Fruit fly (Drosophila melanogaster) whole organism, embryonic: ENCODE measurements around the gene Lim3.

Experiments used
- Blimp-1 ChIP-seq: fragments of 200-800 bp; sonication (Bioruptor generic); optimal IDR thresholded peaks from 3 replicates; lab custom pipeline; 2018; ENCODE audit warnings: missing biosample characterization, missing genetic modification characterization, mild to moderate bottlenecking, moderate library complexity, missing genetic modification reagents
- BtbVII ChIP-seq: fragments of 200-800 bp; sonication (Bioruptor generic); optimal IDR thresholded peaks from 3 replicates; lab custom pipeline; 2017; ENCODE audit warnings: missing biosample characterization, mild to moderate bottlenecking, missing genetic modification characterization
- CG10147 ChIP-seq: fragments of 200-800 bp; sonication (Bioruptor generic); optimal IDR thresholded peaks from 2 replicates; lab custom pipeline; 2019; ENCODE audit warnings: missing biosample characterization, mild to moderate bottlenecking, missing genetic modification characterization, moderate library complexity
- CG10979 ChIP-seq: fragments of 200-800 bp; sonication (Bioruptor generic); optimal IDR thresholded peaks from 2 replicates; lab custom pipeline; 2018; ENCODE audit warnings: missing biosample characterization, mild to moderate bottlenecking, missing genetic modification characterization, moderate library complexity
- CG11093 ChIP-seq: fragments of 200-800 bp; sonication (Bioruptor generic); IDR thresholded peaks from 3 replicates; pipeline ENCODE4 v1.3.6; 2022; ENCODE audit warnings: missing biosample characterization, missing genetic modification characterization
- CG12155 ChIP-seq: fragments of 200-800 bp; sonication (Bioruptor generic); optimal IDR thresholded peaks from 3 replicates; lab custom pipeline; 2016; ENCODE audit warnings: missing biosample characterization, missing genetic modification characterization
- CG13424 ChIP-seq: fragments of 200-800 bp; sonication (Bioruptor generic); optimal IDR thresholded peaks from 2 replicates; lab custom pipeline; 2019; ENCODE audit warnings: missing biosample characterization, mild to moderate bottlenecking, missing genetic modification characterization, moderate library complexity
- CG1603 ChIP-seq: fragments of 200-800 bp; sonication (Bioruptor generic); optimal IDR thresholded peaks from 2 replicates; lab custom pipeline; 2019; ENCODE audit warnings: missing biosample characterization, mild to moderate bottlenecking, missing genetic modification characterization, moderate library complexity
- CG18599 ChIP-seq: fragments of 200-800 bp; sonication (Bioruptor generic); optimal IDR thresholded peaks from 3 replicates; lab custom pipeline; 2017; ENCODE audit warnings: missing biosample characterization, missing genetic modification characterization, mild to moderate bottlenecking, moderate library complexity, missing genetic modification reagents
- CG2875 ChIP-seq: fragments of 200-800 bp; sonication (Bioruptor generic); optimal IDR thresholded peaks from 2 replicates; lab custom pipeline; 2017; ENCODE audit warnings: missing biosample characterization, mild to moderate bottlenecking, missing genetic modification characterization, missing genetic modification reagents
- CG30020 ChIP-seq: fragments of 200-800 bp; optimal IDR thresholded peaks from 2 replicates; lab custom pipeline; 2019; ENCODE audit warnings: missing biosample characterization, mild to moderate bottlenecking, missing genetic modification characterization, moderate library complexity
- CG31441 ChIP-seq: fragments of 200-800 bp; sonication (Bioruptor generic); IDR thresholded peaks from 2 replicates; pipeline ENCODE4 v1.3.6; 2022; ENCODE audit warnings: missing biosample characterization, missing genetic modification characterization
- CG3163 ChIP-seq: fragments of 200-800 bp; sonication (Bioruptor generic); optimal IDR thresholded peaks from 3 replicates; lab custom pipeline; 2016; ENCODE audit warnings: missing biosample characterization, missing genetic modification characterization
- CG33557 ChIP-seq: fragments of 200-800 bp; sonication (Bioruptor generic); optimal IDR thresholded peaks from 2 replicates; lab custom pipeline; 2019; ENCODE audit warnings: missing biosample characterization, mild to moderate bottlenecking, missing genetic modification characterization, moderate library complexity
- CG34224 ChIP-seq: fragments of 200-800 bp; sonication (Bioruptor generic); IDR thresholded peaks from 3 replicates; pipeline ENCODE4 v1.3.6; 2022; ENCODE audit warnings: missing biosample characterization, missing genetic modification characterization; ENCODE audit not compliant: partially characterized antibody
- CG4730 ChIP-seq: fragments of 200-800 bp; sonication (Bioruptor generic); IDR thresholded peaks from 2 replicates; pipeline ENCODE4 v1.3.6; 2022; ENCODE audit warnings: missing biosample characterization, missing genetic modification characterization
- CG8765 ChIP-seq: fragments of 200-800 bp; sonication (Bioruptor generic); IDR thresholded peaks from 2 replicates; pipeline ENCODE4 v1.3.6; 2022; ENCODE audit warnings: missing biosample characterization, missing genetic modification characterization
- CG9727 ChIP-seq: fragments of 200-800 bp; sonication (Bioruptor generic); optimal IDR thresholded peaks from 3 replicates; lab custom pipeline; 2017; ENCODE audit warnings: missing biosample characterization, mild to moderate bottlenecking, missing genetic modification characterization
- CoRest ChIP-seq: fragments of 200-800 bp; sonication (Bioruptor generic); optimal IDR thresholded peaks from 3 replicates; lab custom pipeline; 2018; ENCODE audit warnings: missing biosample characterization, mild to moderate bottlenecking, missing genetic modification characterization, moderate library complexity
- Deaf1 ChIP-seq: fragments of 200-800 bp; optimal IDR thresholded peaks from 3 replicates; lab custom pipeline; 2019; ENCODE audit warnings: missing biosample characterization, mild to moderate bottlenecking, missing genetic modification characterization, moderate library complexity
- Dfd ChIP-seq, 2 experiments: fragments of >200 bp; optimal IDR thresholded peaks; 2 replicates each; lab custom pipeline; 2017; ENCODE audit warnings: missing biosample characterization in 2 of 2, missing genetic modification characterization in 2 of 2
- Elba2 ChIP-seq: fragments of 200-800 bp; sonication (Bioruptor generic); optimal IDR thresholded peaks from 3 replicates; lab custom pipeline; 2016; ENCODE audit warnings: missing biosample characterization, missing genetic modification characterization
- HmgD ChIP-seq: fragments of 200-800 bp; sonication (Bioruptor generic); optimal IDR thresholded peaks from 3 replicates; lab custom pipeline; 2016; ENCODE audit warnings: missing biosample characterization, missing genetic modification characterization
- Mad ChIP-seq: fragments of 200-800 bp; sonication (Bioruptor generic); optimal IDR thresholded peaks from 2 replicates; lab custom pipeline; 2016; ENCODE audit warnings: missing biosample characterization, missing genetic modification characterization
- NC2β ChIP-seq: fragments of 200-800 bp; sonication (Bioruptor generic); optimal IDR thresholded peaks from 2 replicates; lab custom pipeline; 2016; ENCODE audit warnings: missing biosample characterization, missing genetic modification characterization
- NFAT ChIP-seq: fragments of 200-800 bp; sonication (Bioruptor generic); IDR thresholded peaks from 2 replicates; pipeline ENCODE4 v1.3.6; 2022; ENCODE audit warnings: missing biosample characterization, missing genetic modification characterization
- Nf-YB ChIP-seq: fragments of 200-800 bp; sonication (Bioruptor generic); optimal IDR thresholded peaks from 3 replicates; lab custom pipeline; 2019; ENCODE audit warnings: missing biosample characterization, mild to moderate bottlenecking, missing genetic modification characterization, moderate library complexity
- PHDP ChIP-seq: fragments of 200-800 bp; sonication (Bioruptor generic); optimal IDR thresholded peaks from 3 replicates; lab custom pipeline; 2018; ENCODE audit warnings: missing biosample characterization, mild to moderate bottlenecking, missing genetic modification characterization, moderate library complexity
- Poxn ChIP-seq: fragments of 200-800 bp; sonication (Bioruptor generic); IDR thresholded peaks from 2 replicates; pipeline ENCODE4 v1.3.6; 2022; ENCODE audit warnings: missing biosample characterization, missing genetic modification characterization
- Vsx1 ChIP-seq: fragments of 200-800 bp; sonication (Bioruptor generic); optimal IDR thresholded peaks from 2 replicates; lab custom pipeline; 2017; ENCODE audit warnings: missing biosample characterization, mild to moderate bottlenecking, missing genetic modification characterization, missing genetic modification reagents
- br ChIP-seq: fragments of >200 bp; optimal IDR thresholded peaks from 2 replicates; lab custom pipeline; 2017
- bsh ChIP-seq, 2 experiments: fragments of 200-800 bp; sonication (Bioruptor generic); optimal IDR thresholded peaks; 2 replicates each; lab custom pipeline; 2017 to 2018; ENCODE audit warnings: mild to moderate bottlenecking in 2 of 2, missing biosample characterization in 2 of 2, missing genetic modification characterization in 2 of 2, moderate library complexity in 1 of 2
- cad ChIP-seq: fragments of >200 bp; optimal IDR thresholded peaks from 2 replicates; lab custom pipeline; 2017; ENCODE audit warnings: missing biosample characterization, missing genetic modification characterization
- caup ChIP-seq: fragments of 200-800 bp; sonication (Bioruptor generic); optimal IDR thresholded peaks from 3 replicates; lab custom pipeline; 2017; ENCODE audit warnings: missing biosample characterization, mild to moderate bottlenecking, missing genetic modification characterization, moderate library complexity; ENCODE audit not compliant: severe bottlenecking
- dan ChIP-seq: fragments of 200-800 bp; sonication (Bioruptor generic); IDR thresholded peaks from 2 replicates; pipeline ENCODE4 v1.3.6; 2022; ENCODE audit warnings: missing biosample characterization, missing genetic modification characterization
- fd3F ChIP-seq: fragments of 200-800 bp; sonication (Bioruptor generic); optimal IDR thresholded peaks from 2 replicates; lab custom pipeline; 2018; ENCODE audit warnings: missing biosample characterization, mild to moderate bottlenecking, missing genetic modification characterization, moderate library complexity
- fd64A ChIP-seq: fragments of 200-800 bp; sonication (Bioruptor generic); optimal IDR thresholded peaks from 3 replicates; lab custom pipeline; 2018; ENCODE audit warnings: missing biosample characterization, mild to moderate bottlenecking, missing genetic modification characterization
- fd96Cb ChIP-seq: fragments of 200-800 bp; sonication (Bioruptor generic); optimal IDR thresholded peaks from 2 replicates; lab custom pipeline; 2018; ENCODE audit warnings: missing biosample characterization, mild to moderate bottlenecking, missing genetic modification characterization, moderate library complexity
- grau ChIP-seq: fragments of 200-800 bp; optimal IDR thresholded peaks from 3 replicates; lab custom pipeline; 2019; ENCODE audit warnings: missing biosample characterization, mild to moderate bottlenecking, missing genetic modification characterization, moderate library complexity
- grn ChIP-seq: fragments of 200-800 bp; sonication (Bioruptor generic); optimal IDR thresholded peaks from 3 replicates; lab custom pipeline; 2017; ENCODE audit warnings: missing biosample characterization, missing genetic modification characterization
- hkb ChIP-seq, 2 experiments: fragments of 200-800 bp in 1 of 2; fragments of >200 bp in 1 of 2; sonication (Bioruptor generic) in 1 of 2; IDR thresholded peaks in 1 of 2; optimal IDR thresholded peaks in 1 of 2; 2 replicates each; pipeline versions ENCODE4 v1.3.6 to Lab custom; 2017 to 2022; ENCODE audit warnings: missing biosample characterization in 1 of 2, missing genetic modification characterization in 1 of 2
- lilli ChIP-seq: fragments of 200-800 bp; sonication (Bioruptor generic); optimal IDR thresholded peaks from 3 replicates; lab custom pipeline; 2016; ENCODE audit warnings: missing biosample characterization, missing genetic modification characterization
- maf-S ChIP-seq: fragments of 200-800 bp; sonication (Bioruptor generic); optimal IDR thresholded peaks from 2 replicates; lab custom pipeline; 2016; ENCODE audit warnings: missing biosample characterization, missing genetic modification characterization
- scrt ChIP-seq: fragments of 200-800 bp; sonication (Bioruptor generic); optimal IDR thresholded peaks from 2 replicates; lab custom pipeline; 2018; ENCODE audit warnings: missing biosample characterization, mild to moderate bottlenecking, missing genetic modification characterization, moderate library complexity
- usp ChIP-seq: fragments of >200 bp; optimal IDR thresholded peaks from 2 replicates; lab custom pipeline; 2017; ENCODE audit warnings: missing biosample characterization, missing genetic modification characterization
- vfl ChIP-seq: fragments of 200-800 bp; sonication (Bioruptor generic); optimal IDR thresholded peaks from 2 replicates; lab custom pipeline; 2016; ENCODE audit warnings: missing biosample characterization, missing genetic modification characterization
- wdn ChIP-seq: fragments of 200-800 bp; sonication (Bioruptor generic); IDR thresholded peaks from 2 replicates; pipeline ENCODE4 v1.3.6; 2022; ENCODE audit warnings: missing biosample characterization, missing genetic modification characterization
- yki ChIP-seq: fragments of >200 bp; optimal IDR thresholded peaks from 3 replicates; lab custom pipeline; 2018
- zf30C ChIP-seq: fragments of 200-800 bp; sonication (Bioruptor generic); optimal IDR thresholded peaks from 3 replicates; lab custom pipeline; 2018; ENCODE audit warnings: missing biosample characterization, mild to moderate bottlenecking, missing genetic modification characterization
- zfh2 ChIP-seq: fragments of 200-800 bp; sonication (Bioruptor generic); optimal IDR thresholded peaks from 2 replicates; lab custom pipeline; 2016; ENCODE audit warnings: missing biosample characterization, missing genetic modification characterization

The Lim3 gene

DNA sequence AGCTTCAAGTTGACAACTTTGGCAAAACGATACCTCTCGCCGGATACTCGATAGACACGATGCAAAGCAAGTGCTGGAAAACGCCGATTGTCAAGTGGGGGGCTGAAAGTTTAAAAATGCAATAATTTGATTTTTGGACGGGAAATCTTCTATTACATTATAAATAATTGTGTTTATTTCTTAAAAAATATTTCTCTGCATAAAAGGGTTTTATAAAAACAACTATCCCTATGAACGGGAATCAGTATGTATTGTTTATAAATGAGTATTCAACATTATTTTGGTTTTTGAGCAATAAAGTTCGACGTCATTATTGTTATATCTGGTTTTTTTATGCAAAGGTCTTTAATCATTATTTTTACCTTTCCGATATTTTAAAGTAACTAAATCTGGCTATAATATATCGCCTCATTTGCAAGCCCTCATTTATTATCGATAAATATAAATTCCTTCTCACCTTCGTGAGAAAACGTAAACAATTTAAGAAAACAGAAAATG is 23.7 kb upstream of the Lim3 start, which contains the start of the genes AsnRS and DCTN6-p27 (continued):
- TF ChIP-seq CG9727 (GFP tag; lab: Kevin White, UChicago), result peak; percentile 64
- TF ChIP-seq maf-S (GFP tag; lab: Kevin White, UChicago), result peak; percentile 57
- TF ChIP-seq lilli (GFP tag; lab: Kevin White, UChicago), result peak; percentile 84
- TF ChIP-seq Elba2 (GFP tag; lab: Kevin White, UChicago), result no peak
- peak; percentile 56 for TF ChIP-seq fd3F
- TF ChIP-seq CG11093 (GFP tag; lab: Robert Waterston, UW), result 0 out of 3 replicates have a peak, but pooled peaks have one; percentile 39
- TF ChIP-seq scrt, result no peak
- peak; percentile 57 for TF ChIP-seq PHDP (tag; lab: Kevin White, UChicago)
- no peak for TF ChIP-seq CG4730 (GFP tag; lab: Robert Waterston, UW)
- TF ChIP-seq CG12155, result peak; percentile 80
- peak; percentile 38 for TF ChIP-seq Nf-YB (GFP tag; lab: Kevin White, UChicago)
- TF ChIP-seq wdn, result 0 out of 2 replicates have a peak, but pooled peaks have one; percentile 19
- peak; percentile 63 for TF ChIP-seq caup (GFP tag; lab: Kevin White, UChicago)
- no peak for TF ChIP-seq CG8765
- TF ChIP-seq CG13424 (tag; lab: Kevin White, UChicago), result peak; percentile 62
- TF ChIP-seq vfl, result peak; percentile 69
- TF ChIP-seq zf30C, result no peak
- TF ChIP-seq Poxn (GFP tag; lab: Robert Waterston, UW), result 0 out of 2 replicates have a peak, but pooled peaks have one; percentile 6
- TF ChIP-seq fd96Cb (tag; lab: Kevin White, UChicago), result peak; percentile 19
- peak; percentile 70 for TF ChIP-seq NC2β (GFP tag; lab: Kevin White, UChicago)
- peak; percentile 43 for TF ChIP-seq CG10979
- peak in 1 of 2 experiments; percentile 60 for TF ChIP-seq bsh (GFP tag; optimal IDR thresholded peaks at IDR 0.05; lab: Kevin White, UChicago)
- no peak for TF ChIP-seq cad (GFP tag; lab: Kevin White, UChicago)
- TF ChIP-seq CG1603, result no peak
- TF ChIP-seq grn (GFP tag; lab: Kevin White, UChicago), result no peak
- TF ChIP-seq CG3163 (GFP tag; lab: Kevin White, UChicago), result no peak
- TF ChIP-seq yki (lab: Kevin White, UChicago), result no peak
- TF ChIP-seq CG10147 (GFP tag; lab: Kevin White, UChicago), result peak; percentile 42
- no peak for TF ChIP-seq Dfd (GFP tag; optimal IDR thresholded peaks at IDR 0.05; lab: Kevin White, UChicago)
- peak; percentile 77 for TF ChIP-seq NFAT (GFP tag; lab: Robert Waterston, UW)
- no peak for TF ChIP-seq br (lab: Kevin White, UChicago)
- TF ChIP-seq zfh2, result peak; percentile 79
- TF ChIP-seq Mad (GFP tag; lab: Kevin White, UChicago), result peak; percentile 59
- TF ChIP-seq CG2875 (GFP tag; lab: Kevin White, UChicago), result peak; percentile 34
- peak; percentile 67 for TF ChIP-seq grau
- no peak for TF ChIP-seq fd64A (GFP tag; lab: Kevin White, UChicago)
- TF ChIP-seq Blimp-1 (GFP tag; lab: Kevin White, UChicago), result no peak
- no peak for TF ChIP-seq HmgD (GFP tag; lab: Kevin White, UChicago)
- TF ChIP-seq CG31441, result peak; percentile 70
- peak; percentile 53 for TF ChIP-seq BtbVII (GFP tag; lab: Kevin White, UChicago)
- TF ChIP-seq usp, result no peak
- TF ChIP-seq CG18599 (GFP tag; lab: Kevin White, UChicago), result peak; percentile 78
- peak; percentile 71 for TF ChIP-seq CG34224 (GFP tag; lab: Robert Waterston, UW)
- TF ChIP-seq CoRest (tag; lab: Kevin White, UChicago), result peak; percentile 75
- TF ChIP-seq CG30020 (tag; lab: Kevin White, UChicago), result peak; percentile 54
- no peak for TF ChIP-seq dan
- no peak for TF ChIP-seq Vsx1 (GFP tag; lab: Kevin White, UChicago)
- peak; percentile 61 for TF ChIP-seq CG33557 (GFP tag; lab: Kevin White, UChicago)
- peak; percentile 39 for TF ChIP-seq Deaf1 (tag; lab: Kevin White, UChicago)
- TF ChIP-seq hkb (optimal IDR thresholded peaks at IDR 0.05; lab: Kevin White, UChicago), result no peak
- peak; percentile 55 for TF ChIP-seq hkb (GFP tag; IDR thresholded peaks at IDR 0.05; lab: Robert Waterston, UW)
